Fruit fly (Drosophila melanogaster) whole organism, adult: ENCODE measurements around the gene Cpr97Ea.

Experiments used
- CG11617 ChIP-seq: fragments of 200-800 bp; sonication (Bioruptor generic); optimal IDR thresholded peaks from 2 replicates; lab custom pipeline; 2017; ENCODE audit warnings: mild to moderate bottlenecking, missing biosample characterization, missing genetic modification reagents, missing genetic modification characterization
- CG1620 ChIP-seq: fragments of 200-800 bp; sonication (Bioruptor generic); optimal IDR thresholded peaks from 2 replicates; lab custom pipeline; 2016; ENCODE audit warnings: missing biosample characterization, missing genetic modification characterization
- CG5204 ChIP-seq: fragments of 200-800 bp; sonication (Bioruptor generic); optimal IDR thresholded peaks from 2 replicates; lab custom pipeline; 2016; ENCODE audit warnings: missing biosample characterization, missing genetic modification characterization
- Mnt ChIP-seq: fragments of 200-800 bp; sonication (Bioruptor generic); optimal IDR thresholded peaks from 2 replicates; lab custom pipeline; 2016; ENCODE audit warnings: missing biosample characterization, mild to moderate bottlenecking, missing genetic modification characterization
- bab1 ChIP-seq: fragments of 200-800 bp; sonication (Bioruptor generic); optimal IDR thresholded peaks from 3 replicates; lab custom pipeline; 2019; ENCODE audit warnings: missing biosample characterization, mild to moderate bottlenecking, missing genetic modification characterization, moderate library complexity
- cnc ChIP-seq, 2 experiments: fragments of >200 bp; optimal IDR thresholded peaks; 2 replicates each; lab custom pipeline; 2017
- kay ChIP-seq: fragments of 200-800 bp; sonication (Bioruptor generic); peaks from one replicate; lab custom pipeline; 2016; ENCODE audit warnings: missing biosample characterization, missing genetic modification characterization, borderline replicate concordance
- ovo ChIP-seq: fragments of 200-800 bp; sonication (Bioruptor generic); optimal IDR thresholded peaks from 2 replicates; lab custom pipeline; 2016; ENCODE audit warnings: missing biosample characterization, missing genetic modification characterization

- no peak for TF ChIP-seq CG5204 (GFP tag; lab: Kevin White, UChicago)
- no peak for TF ChIP-seq CG1620 (GFP tag; lab: Kevin White, UChicago)
- no peak for TF ChIP-seq CG11617 (GFP tag; lab: Kevin White, UChicago)
- no peak for TF ChIP-seq bab1 (GFP tag; lab: Kevin White, UChicago)
- no peak for TF ChIP-seq cnc (optimal IDR thresholded peaks at IDR 0.05; lab: Kevin White, UChicago)
- no peak for TF ChIP-seq kay (GFP tag; lab: Kevin White, UChicago)
- no peak for TF ChIP-seq Mnt (GFP tag; lab: Kevin White, UChicago)
- TF ChIP-seq ovo (GFP tag; lab: Kevin White, UChicago): no peak
These were observed 22.4 kb downstream of the Cpr97Ea start, which contains the start of gene CG43935 for dm6 chr3R:27065136-27065535.
